Fruit fly (Drosophila melanogaster) whole organism, embryonic: ENCODE results near the gene Rpt6.

Experiments used
- ATbp ChIP-seq: fragments of 200-800 bp; sonication (Bioruptor generic); optimal IDR thresholded peaks from 2 replicates; lab custom pipeline; 2017; ENCODE audit warnings: missing biosample characterization, mild to moderate bottlenecking, missing genetic modification characterization, missing genetic modification reagents
- Adf1 ChIP-seq: fragments of 200-800 bp; sonication (Bioruptor generic); IDR thresholded peaks from 2 replicates; pipeline ENCODE4 v1.3.6; 2022; ENCODE audit warnings: missing biosample characterization, missing genetic modification characterization
- Antp ChIP-seq: fragments of 200-800 bp; sonication (Bioruptor generic); optimal IDR thresholded peaks from 3 replicates; lab custom pipeline; 2016; ENCODE audit warnings: missing biosample characterization, missing genetic modification characterization
- C15 ChIP-seq: fragments of 200-800 bp; sonication (Bioruptor generic); IDR thresholded peaks from 3 replicates; pipeline ENCODE4 v1.3.6; 2022; ENCODE audit warnings: missing biosample characterization, missing genetic modification characterization
- CG10274 ChIP-seq: fragments of 200-800 bp; sonication (Bioruptor generic); optimal IDR thresholded peaks from 3 replicates; lab custom pipeline; 2017; ENCODE audit warnings: missing biosample characterization, mild to moderate bottlenecking, missing genetic modification characterization
- CG12942 ChIP-seq: fragments of 200-800 bp; sonication (Bioruptor generic); optimal IDR thresholded peaks from 3 replicates; lab custom pipeline; 2016; ENCODE audit warnings: missing biosample characterization, missing genetic modification characterization
- CG13424 ChIP-seq: fragments of 200-800 bp; sonication (Bioruptor generic); optimal IDR thresholded peaks from 2 replicates; lab custom pipeline; 2019; ENCODE audit warnings: missing biosample characterization, mild to moderate bottlenecking, missing genetic modification characterization, moderate library complexity
- CG14014 ChIP-seq: fragments of 200-800 bp; sonication (Bioruptor generic); IDR thresholded peaks from 2 replicates; pipeline ENCODE4 v1.3.6; 2022; ENCODE audit warnings: missing biosample characterization, missing genetic modification characterization
- CG14441 ChIP-seq: fragments of 200-800 bp; sonication (Bioruptor generic); IDR thresholded peaks from 2 replicates; pipeline ENCODE4 v1.3.6; 2022; ENCODE audit warnings: missing biosample characterization, missing genetic modification characterization
- CG15073 ChIP-seq: fragments of 200-800 bp; sonication (Bioruptor generic); optimal IDR thresholded peaks from 2 replicates; lab custom pipeline; 2016; ENCODE audit warnings: missing biosample characterization, missing genetic modification characterization
- CG15514 ChIP-seq: fragments of 200-800 bp; sonication (Bioruptor generic); optimal IDR thresholded peaks from 3 replicates; lab custom pipeline; 2017; ENCODE audit warnings: missing biosample characterization, missing genetic modification characterization, mild to moderate bottlenecking, moderate library complexity, missing genetic modification reagents
- CG16813 ChIP-seq: fragments of 200-800 bp; sonication (Bioruptor generic); IDR thresholded peaks from 3 replicates; pipeline ENCODE4 v1.3.6; 2022; ENCODE audit warnings: missing biosample characterization, missing genetic modification characterization; ENCODE audit not compliant: partially characterized antibody
- CG17186 ChIP-seq: fragments of 200-800 bp; sonication (Bioruptor generic); optimal IDR thresholded peaks from 3 replicates; lab custom pipeline; 2017; ENCODE audit warnings: missing biosample characterization, missing genetic modification reagents, missing genetic modification characterization
- CG30020 ChIP-seq: fragments of 200-800 bp; optimal IDR thresholded peaks from 2 replicates; lab custom pipeline; 2019; ENCODE audit warnings: missing biosample characterization, mild to moderate bottlenecking, missing genetic modification characterization, moderate library complexity
- CG4282 ChIP-seq: fragments of 200-800 bp; sonication (Bioruptor generic); optimal IDR thresholded peaks from 2 replicates; lab custom pipeline; 2016; ENCODE audit warnings: missing biosample characterization, missing genetic modification characterization
- CG4730 ChIP-seq: fragments of 200-800 bp; sonication (Bioruptor generic); IDR thresholded peaks from 2 replicates; pipeline ENCODE4 v1.3.6; 2022; ENCODE audit warnings: missing biosample characterization, missing genetic modification characterization
- CG6175 ChIP-seq: fragments of 200-800 bp; sonication (Bioruptor generic); IDR thresholded peaks from 3 replicates; pipeline ENCODE4 v1.3.6; 2022; ENCODE audit warnings: missing biosample characterization, missing genetic modification characterization
- CG7928 ChIP-seq: fragments of 200-800 bp; sonication (Bioruptor generic); optimal IDR thresholded peaks from 2 replicates; lab custom pipeline; 2017; ENCODE audit warnings: missing biosample characterization, mild to moderate bottlenecking, missing genetic modification characterization
- CG8388 ChIP-seq: fragments of 200-800 bp; sonication (Bioruptor generic); optimal IDR thresholded peaks from 2 replicates; lab custom pipeline; 2019; ENCODE audit warnings: missing biosample characterization, mild to moderate bottlenecking, missing genetic modification characterization, moderate library complexity
- D19A ChIP-seq: fragments of 200-800 bp; optimal IDR thresholded peaks from 3 replicates; lab custom pipeline; 2019; ENCODE audit warnings: missing biosample characterization, mild to moderate bottlenecking, missing genetic modification characterization, moderate library complexity
- Dip2 ChIP-seq: fragments of 200-800 bp; sonication (Bioruptor generic); IDR thresholded peaks from 2 replicates; pipeline ENCODE4 v1.3.6; 2022; ENCODE audit warnings: missing biosample characterization, missing genetic modification characterization
- Doc3 ChIP-seq: fragments of 200-800 bp; sonication (Bioruptor generic); IDR thresholded peaks from 3 replicates; pipeline ENCODE4 v1.3.6; 2022; ENCODE audit warnings: missing biosample characterization, missing genetic modification characterization; ENCODE audit not compliant: partially characterized antibody
- H15 ChIP-seq: fragments of 200-800 bp; sonication (Bioruptor generic); IDR thresholded peaks from 3 replicates; pipeline ENCODE4 v1.3.6; 2022; ENCODE audit warnings: missing biosample characterization, missing genetic modification characterization
- Hr78 ChIP-seq, 2 experiments: fragments of 200-800 bp in 1 of 2; fragments of >200 bp in 1 of 2; sonication (Bioruptor generic) in 1 of 2; optimal IDR thresholded peaks; 2 replicates each; lab custom pipeline; 2017 to 2019; ENCODE audit warnings: missing biosample characterization in 2 of 2, missing genetic modification characterization in 2 of 2, mild to moderate bottlenecking in 1 of 2, moderate library complexity in 1 of 2
- Lhr ChIP-seq: fragments of 200-800 bp; sonication (Bioruptor generic); optimal IDR thresholded peaks from 3 replicates; lab custom pipeline; 2017; ENCODE audit warnings: mild to moderate bottlenecking, missing biosample characterization, missing genetic modification reagents, missing genetic modification characterization
- Lpt ChIP-seq: fragments of >200 bp; optimal IDR thresholded peaks from 2 replicates; lab custom pipeline; 2018; ENCODE audit warnings: missing biosample characterization, missing genetic modification characterization
- Mad ChIP-seq: fragments of 200-800 bp; sonication (Bioruptor generic); optimal IDR thresholded peaks from 2 replicates; lab custom pipeline; 2016; ENCODE audit warnings: missing biosample characterization, missing genetic modification characterization
- NC2β ChIP-seq: fragments of 200-800 bp; sonication (Bioruptor generic); optimal IDR thresholded peaks from 2 replicates; lab custom pipeline; 2016; ENCODE audit warnings: missing biosample characterization, missing genetic modification characterization
- Nf-YC ChIP-seq: fragments of 200-800 bp; optimal IDR thresholded peaks from 3 replicates; lab custom pipeline; 2019; ENCODE audit warnings: missing biosample characterization, mild to moderate bottlenecking, missing genetic modification characterization, moderate library complexity
- Opbp ChIP-seq: fragments of 200-800 bp; sonication (Bioruptor generic); IDR thresholded peaks from 3 replicates; pipeline ENCODE4 v1.3.6; 2022; ENCODE audit warnings: missing biosample characterization, missing genetic modification characterization; ENCODE audit not compliant: partially characterized antibody
- Sry-δ ChIP-seq: fragments of 200-800 bp; sonication (Bioruptor generic); optimal IDR thresholded peaks from 2 replicates; lab custom pipeline; 2016; ENCODE audit warnings: missing biosample characterization, missing genetic modification characterization
- ab ChIP-seq: fragments of 200-800 bp; sonication (Bioruptor generic); optimal IDR thresholded peaks from 2 replicates; lab custom pipeline; 2016; ENCODE audit warnings: missing biosample characterization, missing genetic modification characterization
- cato ChIP-seq: fragments of 200-800 bp; sonication (Bioruptor generic); optimal IDR thresholded peaks from 2 replicates; lab custom pipeline; 2016; ENCODE audit warnings: missing biosample characterization, missing genetic modification characterization, borderline replicate concordance
- ci ChIP-seq: fragments of 200-800 bp; sonication (Bioruptor generic); IDR thresholded peaks from 3 replicates; pipeline ENCODE4 v1.3.6; 2022; ENCODE audit warnings: missing biosample characterization, missing genetic modification characterization
- croc ChIP-seq: fragments of 200-800 bp; sonication (Bioruptor generic); conservative IDR thresholded peaks from 3 replicates; pipeline ENCODE4 v1.3.6; 2022; ENCODE audit warnings: missing biosample characterization, missing genetic modification characterization
- crp ChIP-seq, 2 experiments: fragments of 200-800 bp; sonication (Bioruptor generic); optimal IDR thresholded peaks; 2 replicates in 1 of 2; 3 replicates in 1 of 2; lab custom pipeline; 2017; ENCODE audit warnings: missing biosample characterization in 2 of 2, missing genetic modification characterization in 2 of 2, mild to moderate bottlenecking in 1 of 2, moderate library complexity in 1 of 2
- dpn ChIP-seq, 2 experiments: fragments of 200-800 bp; sonication (Bioruptor generic); optimal IDR thresholded peaks; 3 replicates each; lab custom pipeline; 2016; ENCODE audit warnings: missing biosample characterization in 2 of 2, missing genetic modification characterization in 2 of 2
- dysf ChIP-seq: fragments of 200-800 bp; sonication (Bioruptor generic); IDR thresholded peaks from 3 replicates; pipeline ENCODE4 v1.3.6; 2022; ENCODE audit warnings: missing biosample characterization, missing genetic modification characterization
- esg ChIP-seq: fragments of 200-800 bp; sonication (Bioruptor generic); conservative IDR thresholded peaks from 2 replicates; pipeline ENCODE4 v1.3.6; 2022; ENCODE audit warnings: missing biosample characterization, missing genetic modification characterization
- grau ChIP-seq: fragments of 200-800 bp; optimal IDR thresholded peaks from 3 replicates; lab custom pipeline; 2019; ENCODE audit warnings: missing biosample characterization, mild to moderate bottlenecking, missing genetic modification characterization, moderate library complexity
- gt ChIP-seq: fragments of 200-800 bp; sonication (Bioruptor generic); IDR thresholded peaks from 2 replicates; pipeline ENCODE4 v1.3.6; 2022; ENCODE audit warnings: missing biosample characterization, missing genetic modification characterization
- nerfin-1 ChIP-seq: fragments of 200-800 bp; sonication (Bioruptor generic); optimal IDR thresholded peaks from 3 replicates; lab custom pipeline; 2019; ENCODE audit warnings: missing biosample characterization, mild to moderate bottlenecking, missing genetic modification characterization, moderate library complexity
- nmo ChIP-seq: fragments of 200-800 bp; sonication (Bioruptor generic); optimal IDR thresholded peaks from 2 replicates; lab custom pipeline; 2018; ENCODE audit warnings: missing biosample characterization, mild to moderate bottlenecking, missing genetic modification characterization, moderate library complexity
- p53 ChIP-seq: fragments of 200-800 bp; sonication (Bioruptor generic); optimal IDR thresholded peaks from 2 replicates; lab custom pipeline; 2016; ENCODE audit warnings: missing biosample characterization, missing genetic modification characterization
- pita ChIP-seq: fragments of 200-800 bp; sonication (Bioruptor generic); optimal IDR thresholded peaks from 2 replicates; lab custom pipeline; 2017; ENCODE audit warnings: missing biosample characterization, mild to moderate bottlenecking, missing genetic modification characterization
- prd ChIP-seq, 3 experiments: fragments of >200 bp in 2 of 3; fragments of 200-800 bp in 1 of 3; sonication (Bioruptor generic) in 1 of 3; optimal IDR thresholded peaks in 2 of 3; IDR thresholded peaks in 1 of 3; 2 replicates in 2 of 3; 3 replicates in 1 of 3; pipeline versions ENCODE4 v1.3.6 to Lab custom; 2017 to 2022; ENCODE audit warnings: missing biosample characterization in 1 of 3, missing genetic modification characterization in 1 of 3
- ro ChIP-seq: fragments of 200-800 bp; sonication (Bioruptor generic); IDR thresholded peaks from 2 replicates; pipeline ENCODE4 v1.3.6; 2022; ENCODE audit warnings: missing biosample characterization, missing genetic modification characterization
- schlank ChIP-seq: fragments of 200-800 bp; sonication (Bioruptor generic); optimal IDR thresholded peaks from 2 replicates; lab custom pipeline; 2018; ENCODE audit warnings: missing biosample characterization, mild to moderate bottlenecking, missing genetic modification characterization
- sima ChIP-seq: fragments of 200-800 bp; sonication (Bioruptor generic); optimal IDR thresholded peaks from 2 replicates; lab custom pipeline; 2016; ENCODE audit warnings: missing biosample characterization, missing genetic modification characterization
- tna ChIP-seq: fragments of 200-800 bp; sonication (Bioruptor generic); IDR thresholded peaks from 2 replicates; pipeline ENCODE4 v1.3.6; 2022; ENCODE audit warnings: missing biosample characterization, missing genetic modification characterization; ENCODE audit not compliant: partially characterized antibody
- zen ChIP-seq: fragments of 200-800 bp; sonication (Bioruptor generic); optimal IDR thresholded peaks from 3 replicates; lab custom pipeline; 2018; ENCODE audit warnings: missing biosample characterization, mild to moderate bottlenecking, missing genetic modification characterization, moderate library complexity

Rpt6 gene

dm6 chrX:21282035-21282434 lies 33.8 kb upstream of the Rpt6 start (continued):
- TF ChIP-seq Hr78 (GFP tag; optimal IDR thresholded peaks at IDR 0.05; lab: Kevin White, UChicago) (no peak), croc (GFP tag; lab: Robert Waterston, UW) (no peak), p53 (no peak), CG17186 (GFP tag; lab: Kevin White, UChicago) (no peak), dysf (peak; percentile 37; the same call in 2 of the 3 replicates), tna (no peak), Lhr (no peak), sima (GFP tag; lab: Kevin White, UChicago) (no peak), D19A (tag; lab: Kevin White, UChicago) (peak; percentile 89), H15 (GFP tag; lab: Robert Waterston, UW) (no peak), Nf-YC (tag; lab: Kevin White, UChicago) (no peak), prd (optimal IDR thresholded peaks at IDR 0.05; lab: Kevin White, UChicago) (no peak), prd (GFP tag; IDR thresholded peaks at IDR 0.05; lab: Robert Waterston, UW) (no peak), Dip2 (no peak), nmo (GFP tag; lab: Kevin White, UChicago) (peak; percentile 11), ro (GFP tag; lab: Robert Waterston, UW) (no peak), Opbp (GFP tag; lab: Robert Waterston, UW) (no peak), CG7928 (GFP tag; lab: Kevin White, UChicago) (no peak), CG12942 (GFP tag; lab: Kevin White, UChicago) (no peak), C15 (GFP tag; lab: Robert Waterston, UW) (no peak), ab (no peak), Lpt (no peak), esg (no peak), CG14441 (GFP tag; lab: Robert Waterston, UW) (0 out of 2 replicates have a peak, but pooled peaks have one; percentile 10), pita (GFP tag; lab: Kevin White, UChicago) (no peak), Doc3 (GFP tag; lab: Robert Waterston, UW) (no peak), CG13424 (no peak), Mad (GFP tag; lab: Kevin White, UChicago) (no peak), CG16813 (GFP tag; lab: Robert Waterston, UW) (no peak), nerfin-1 (tag; lab: Kevin White, UChicago) (no peak), dpn (GFP tag; optimal IDR thresholded peaks at IDR 0.05; lab: Kevin White, UChicago) (no peak), ci (no peak), CG4282 (GFP tag; lab: Kevin White, UChicago) (no peak), ATbp (GFP tag; lab: Kevin White, UChicago) (no peak), CG10274 (GFP tag; lab: Kevin White, UChicago) (no peak), NC2β (GFP tag; lab: Kevin White, UChicago) (no peak), CG6175 (GFP tag; lab: Robert Waterston, UW) (no peak), schlank (no peak), Sry-δ (GFP tag; lab: Kevin White, UChicago) (no peak), crp (GFP tag; optimal IDR thresholded peaks at IDR 0.05; lab: Kevin White, UChicago) (no peak), CG4730 (GFP tag; lab: Robert Waterston, UW) (0 out of 2 replicates have a peak, but pooled peaks have one; percentile 42), Adf1 (GFP tag; lab: Robert Waterston, UW) (no peak), cato (GFP tag; lab: Kevin White, UChicago) (no peak), CG15073 (GFP tag; lab: Kevin White, UChicago) (no peak), CG30020 (tag; lab: Kevin White, UChicago) (no peak), CG8388 (no peak), grau (tag; lab: Kevin White, UChicago) (peak; percentile 4), CG15514 (GFP tag; lab: Kevin White, UChicago) (no peak), gt (GFP tag; lab: Robert Waterston, UW) (no peak), zen (tag; lab: Kevin White, UChicago) (no peak), CG14014 (GFP tag; lab: Robert Waterston, UW) (no peak), Antp (GFP tag; lab: Kevin White, UChicago) (no peak)
